Fruit fly (Drosophila melanogaster) whole organism, embryonic: Measurements from ENCODE around the gene Nprl3.

ENCODE experiments used
- Atf3 ChIP-seq: fragments of 200-800 bp; sonication (Bioruptor generic); optimal IDR thresholded peaks from 3 replicates; lab custom pipeline; 2016; ENCODE audit warnings: missing biosample characterization, missing genetic modification characterization
- B-H1 ChIP-seq: fragments of 200-800 bp; sonication (Bioruptor generic); IDR thresholded peaks from 3 replicates; pipeline ENCODE4 v1.3.6; 2022; ENCODE audit warnings: missing biosample characterization, missing genetic modification characterization
- CG10147 ChIP-seq: fragments of 200-800 bp; sonication (Bioruptor generic); optimal IDR thresholded peaks from 2 replicates; lab custom pipeline; 2019; ENCODE audit warnings: missing biosample characterization, mild to moderate bottlenecking, missing genetic modification characterization, moderate library complexity
- CG10267 ChIP-seq: fragments of 200-800 bp; sonication (Bioruptor generic); optimal IDR thresholded peaks from 2 replicates; lab custom pipeline; 2018; ENCODE audit warnings: missing biosample characterization, mild to moderate bottlenecking, missing genetic modification characterization, moderate library complexity
- CG10979 ChIP-seq: fragments of 200-800 bp; sonication (Bioruptor generic); optimal IDR thresholded peaks from 2 replicates; lab custom pipeline; 2018; ENCODE audit warnings: missing biosample characterization, mild to moderate bottlenecking, missing genetic modification characterization, moderate library complexity
- CG13296 ChIP-seq: fragments of 200-800 bp; sonication (Bioruptor generic); optimal IDR thresholded peaks from 3 replicates; lab custom pipeline; 2018; ENCODE audit warnings: missing biosample characterization, mild to moderate bottlenecking, missing genetic modification characterization
- CG1602 ChIP-seq: fragments of 200-800 bp; sonication (Bioruptor generic); optimal IDR thresholded peaks from 3 replicates; lab custom pipeline; 2016; ENCODE audit warnings: missing biosample characterization, missing genetic modification characterization
- CG16813 ChIP-seq: fragments of 200-800 bp; sonication (Bioruptor generic); IDR thresholded peaks from 3 replicates; pipeline ENCODE4 v1.3.6; 2022; ENCODE audit warnings: missing biosample characterization, missing genetic modification characterization; ENCODE audit not compliant: partially characterized antibody
- CG17912 ChIP-seq: fragments of 200-800 bp; sonication (Bioruptor generic); optimal IDR thresholded peaks from 2 replicates; lab custom pipeline; 2018; ENCODE audit warnings: missing biosample characterization, mild to moderate bottlenecking, missing genetic modification characterization
- CG1832 ChIP-seq: fragments of 200-800 bp; sonication (Bioruptor generic); optimal IDR thresholded peaks from 2 replicates; lab custom pipeline; 2017; ENCODE audit warnings: missing biosample characterization, mild to moderate bottlenecking, missing genetic modification characterization, inconsistent platforms
- CG30020 ChIP-seq: fragments of 200-800 bp; optimal IDR thresholded peaks from 2 replicates; lab custom pipeline; 2019; ENCODE audit warnings: missing biosample characterization, mild to moderate bottlenecking, missing genetic modification characterization, moderate library complexity
- CG3163 ChIP-seq: fragments of 200-800 bp; sonication (Bioruptor generic); optimal IDR thresholded peaks from 3 replicates; lab custom pipeline; 2016; ENCODE audit warnings: missing biosample characterization, missing genetic modification characterization
- CG32772 ChIP-seq: fragments of 200-800 bp; sonication (Bioruptor generic); IDR thresholded peaks from 2 replicates; pipeline ENCODE4 v1.3.6; 2022; ENCODE audit warnings: missing biosample characterization, missing genetic modification characterization
- CG34376 ChIP-seq: fragments of 200-800 bp; sonication (Bioruptor generic); optimal IDR thresholded peaks from 2 replicates; lab custom pipeline; 2018; ENCODE audit warnings: missing biosample characterization, mild to moderate bottlenecking, missing genetic modification characterization
- CG4707 ChIP-seq: fragments of 200-800 bp; sonication (Bioruptor generic); optimal IDR thresholded peaks from 2 replicates; lab custom pipeline; 2018; ENCODE audit warnings: missing biosample characterization, mild to moderate bottlenecking, missing genetic modification characterization, moderate library complexity
- CG4820 ChIP-seq: fragments of 200-800 bp; sonication (Bioruptor generic); optimal IDR thresholded peaks from 3 replicates; lab custom pipeline; 2016; ENCODE audit warnings: missing biosample characterization, missing genetic modification characterization
- CG6254 ChIP-seq: fragments of 200-800 bp; sonication (Bioruptor generic); optimal IDR thresholded peaks from 3 replicates; lab custom pipeline; 2017; ENCODE audit warnings: mild to moderate bottlenecking, missing biosample characterization, missing genetic modification reagents, missing genetic modification characterization
- CG7963 ChIP-seq: fragments of 200-800 bp; sonication (Bioruptor generic); IDR thresholded peaks from 3 replicates; pipeline ENCODE4 v1.3.6; 2022; ENCODE audit warnings: missing biosample characterization, missing genetic modification characterization; ENCODE audit not compliant: partially characterized antibody
- CkIIα-i1 ChIP-seq: fragments of 200-800 bp; sonication (Bioruptor generic); IDR thresholded peaks from 2 replicates; pipeline ENCODE4 v1.3.6; 2022; ENCODE audit warnings: missing biosample characterization, missing genetic modification characterization
- CrebB ChIP-seq: fragments of 200-800 bp; sonication (Bioruptor generic); optimal IDR thresholded peaks from 3 replicates; lab custom pipeline; 2018; ENCODE audit warnings: missing biosample characterization, mild to moderate bottlenecking, missing genetic modification characterization
- D19A ChIP-seq: fragments of 200-800 bp; optimal IDR thresholded peaks from 3 replicates; lab custom pipeline; 2019; ENCODE audit warnings: missing biosample characterization, mild to moderate bottlenecking, missing genetic modification characterization, moderate library complexity
- D19B ChIP-seq: fragments of 200-800 bp; sonication (Bioruptor generic); optimal IDR thresholded peaks from 2 replicates; lab custom pipeline; 2017; ENCODE audit warnings: missing biosample characterization, mild to moderate bottlenecking, missing genetic modification characterization
- Doc3 ChIP-seq: fragments of 200-800 bp; sonication (Bioruptor generic); IDR thresholded peaks from 3 replicates; pipeline ENCODE4 v1.3.6; 2022; ENCODE audit warnings: missing biosample characterization, missing genetic modification characterization; ENCODE audit not compliant: partially characterized antibody
- E2f1 ChIP-seq: fragments of 200-800 bp; sonication (Bioruptor generic); IDR thresholded peaks from 2 replicates; pipeline ENCODE4 v1.3.6; 2022; ENCODE audit warnings: missing biosample characterization, missing genetic modification characterization
- ERR ChIP-seq: fragments of 200-800 bp; sonication (Bioruptor generic); optimal IDR thresholded peaks from 2 replicates; lab custom pipeline; 2016; ENCODE audit warnings: missing biosample characterization, missing genetic modification characterization
- Ets97D ChIP-seq: fragments of 200-800 bp; sonication (Bioruptor generic); optimal IDR thresholded peaks from 3 replicates; lab custom pipeline; 2016; ENCODE audit warnings: missing biosample characterization, missing genetic modification characterization
- Fer1 ChIP-seq: fragments of 200-800 bp; sonication (Bioruptor generic); optimal IDR thresholded peaks from 2 replicates; lab custom pipeline; 2017; ENCODE audit warnings: missing biosample characterization, mild to moderate bottlenecking, missing genetic modification characterization
- Gug ChIP-seq: fragments of 200-800 bp; sonication (Bioruptor generic); IDR thresholded peaks from 4 replicates; pipeline ENCODE4 v1.3.6; 2022; ENCODE audit warnings: missing biosample characterization, missing genetic modification characterization
- H2.0 ChIP-seq: fragments of 200-800 bp; sonication (Bioruptor generic); IDR thresholded peaks from 2 replicates; pipeline ENCODE4 v1.3.6; 2022; ENCODE audit warnings: missing biosample characterization, missing genetic modification characterization
- HLH4C ChIP-seq: fragments of 200-800 bp; sonication (Bioruptor generic); IDR thresholded peaks from 3 replicates; pipeline ENCODE4 v1.3.6; 2022; ENCODE audit warnings: missing biosample characterization, missing genetic modification characterization; ENCODE audit not compliant: partially characterized antibody
- Spps ChIP-seq: fragments of 200-800 bp; sonication (Bioruptor generic); optimal IDR thresholded peaks from 2 replicates; lab custom pipeline; 2018; ENCODE audit warnings: missing biosample characterization, mild to moderate bottlenecking, missing genetic modification characterization
- Tbp ChIP-seq: fragments of >200 bp; optimal IDR thresholded peaks from 2 replicates; lab custom pipeline; 2018; ENCODE audit warnings: missing biosample characterization, missing genetic modification characterization
- chif ChIP-seq, 2 experiments: fragments of 200-800 bp; sonication (Bioruptor generic); optimal IDR thresholded peaks; 3 replicates each; lab custom pipeline; 2016; ENCODE audit warnings: missing biosample characterization in 2 of 2, missing genetic modification characterization in 2 of 2
- dan ChIP-seq: fragments of 200-800 bp; sonication (Bioruptor generic); IDR thresholded peaks from 2 replicates; pipeline ENCODE4 v1.3.6; 2022; ENCODE audit warnings: missing biosample characterization, missing genetic modification characterization
- dimm ChIP-seq: fragments of 200-800 bp; sonication (Bioruptor generic); IDR thresholded peaks from 2 replicates; pipeline ENCODE4 v1.3.6; 2022; ENCODE audit warnings: missing biosample characterization, missing genetic modification characterization
- en ChIP-seq: fragments of 200-800 bp; sonication (Bioruptor generic); optimal IDR thresholded peaks from 2 replicates; lab custom pipeline; 2016; ENCODE audit warnings: missing biosample characterization, missing genetic modification characterization
- esg ChIP-seq: fragments of 200-800 bp; sonication (Bioruptor generic); conservative IDR thresholded peaks from 2 replicates; pipeline ENCODE4 v1.3.6; 2022; ENCODE audit warnings: missing biosample characterization, missing genetic modification characterization
- fd96Cb ChIP-seq: fragments of 200-800 bp; sonication (Bioruptor generic); optimal IDR thresholded peaks from 2 replicates; lab custom pipeline; 2018; ENCODE audit warnings: missing biosample characterization, mild to moderate bottlenecking, missing genetic modification characterization, moderate library complexity
- gcm2 ChIP-seq: fragments of 200-800 bp; sonication (Bioruptor generic); optimal IDR thresholded peaks from 2 replicates; lab custom pipeline; 2016; ENCODE audit warnings: missing biosample characterization, missing genetic modification characterization
- hth ChIP-seq: fragments of >200 bp; optimal IDR thresholded peaks from 2 replicates; lab custom pipeline; 2017; ENCODE audit warnings: inconsistent platforms
- kni ChIP-seq: fragments of 200-800 bp; sonication (Bioruptor generic); optimal IDR thresholded peaks from 3 replicates; lab custom pipeline; 2017; ENCODE audit warnings: mild to moderate bottlenecking, missing biosample characterization, missing genetic modification reagents, missing genetic modification characterization
- lilli ChIP-seq: fragments of 200-800 bp; sonication (Bioruptor generic); optimal IDR thresholded peaks from 3 replicates; lab custom pipeline; 2016; ENCODE audit warnings: missing biosample characterization, missing genetic modification characterization
- luna ChIP-seq: fragments of 200-800 bp; sonication (Bioruptor generic); optimal IDR thresholded peaks from 2 replicates; lab custom pipeline; 2016; ENCODE audit warnings: missing biosample characterization, missing genetic modification characterization
- seq ChIP-seq: fragments of 200-800 bp; sonication (Bioruptor generic); IDR thresholded peaks from 2 replicates; pipeline ENCODE4 v1.3.6; 2022; ENCODE audit warnings: missing biosample characterization, missing genetic modification characterization
- shn ChIP-seq: fragments of 200-800 bp; sonication (Bioruptor generic); optimal IDR thresholded peaks from 3 replicates; lab custom pipeline; 2016; ENCODE audit warnings: missing biosample characterization, missing genetic modification characterization
- sqz ChIP-seq: fragments of 200-800 bp; sonication (Bioruptor generic); optimal IDR thresholded peaks from 3 replicates; lab custom pipeline; 2018; ENCODE audit warnings: missing biosample characterization, mild to moderate bottlenecking, missing genetic modification characterization
- ssp ChIP-seq: fragments of 200-800 bp; sonication (Bioruptor generic); IDR thresholded peaks from 2 replicates; pipeline ENCODE4 v1.3.6; 2022; ENCODE audit warnings: missing biosample characterization, missing genetic modification characterization
- sug ChIP-seq: fragments of 200-800 bp; optimal IDR thresholded peaks from 2 replicates; lab custom pipeline; 2019; ENCODE audit warnings: missing biosample characterization, mild to moderate bottlenecking, missing genetic modification characterization, moderate library complexity
- tgo ChIP-seq: fragments of 200-800 bp; sonication (Bioruptor generic); IDR thresholded peaks from 3 replicates; pipeline ENCODE4 v1.3.6; 2022; ENCODE audit warnings: missing biosample characterization, missing genetic modification characterization
- trh ChIP-seq: fragments of 200-800 bp; sonication (Bioruptor generic); optimal IDR thresholded peaks from 2 replicates; lab custom pipeline; 2016; ENCODE audit warnings: missing biosample characterization, missing genetic modification characterization
- unc-4 ChIP-seq: fragments of 200-800 bp; sonication (Bioruptor generic); IDR thresholded peaks from 2 replicates; pipeline ENCODE4 v1.3.6; 2022; ENCODE audit warnings: missing biosample characterization, missing genetic modification characterization; ENCODE audit not compliant: partially characterized antibody

Nprl3 gene

DNA sequence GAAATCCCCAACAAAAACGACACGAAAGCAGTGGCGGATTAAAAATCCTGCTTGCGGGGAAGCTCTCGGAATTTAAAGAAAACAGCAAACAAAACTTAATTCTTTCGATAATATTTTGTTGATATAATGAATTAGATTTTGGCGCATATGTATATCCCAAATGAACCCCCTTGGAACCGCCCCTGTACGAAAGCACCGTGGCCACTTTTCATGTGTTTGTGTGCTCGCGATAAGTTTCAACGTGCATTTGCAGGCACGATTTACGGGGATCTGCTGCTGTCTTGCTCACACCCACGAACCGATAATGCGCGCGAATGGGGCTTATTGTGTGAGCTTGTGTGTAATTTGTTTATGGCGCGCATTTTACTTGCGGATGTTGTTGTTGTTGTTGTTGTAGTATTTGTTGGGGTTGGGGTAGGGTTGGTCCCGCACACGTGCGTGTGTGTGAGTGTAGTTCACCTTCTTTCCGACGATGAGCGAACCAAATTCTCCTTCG, 3.3 kb upstream of the Nprl3 start (continued):
- TF ChIP-seq hth (lab: Kevin White, UChicago) = no peak
- peak; percentile 79 for TF ChIP-seq Gug (GFP tag; lab: Robert Waterston, UW)
- peak; percentile 87 for TF ChIP-seq CrebB (tag; lab: Kevin White, UChicago)
- peak; percentile 80 for TF ChIP-seq ssp (GFP tag; lab: Robert Waterston, UW)
- TF ChIP-seq kni (GFP tag; lab: Kevin White, UChicago) = peak; percentile 88
- TF ChIP-seq CG10147 = peak; percentile 88
- TF ChIP-seq B-H1 (GFP tag; lab: Robert Waterston, UW) = peak; percentile 95
- peak; percentile 94 for TF ChIP-seq CG4820
- TF ChIP-seq CG3163 (GFP tag; lab: Kevin White, UChicago) = peak; percentile 72
- peak; percentile 89 for TF ChIP-seq E2f1 (GFP tag; lab: Robert Waterston, UW)
- no peak; the same call in 1 of the 2 replicates for TF ChIP-seq dimm
- peak; percentile 95 to 96 for TF ChIP-seq chif (GFP tag; optimal IDR thresholded peaks at IDR 0.05; lab: Kevin White, UChicago)
- peak; percentile 83 for TF ChIP-seq CG17912
- TF ChIP-seq CG4707 (GFP tag; lab: Kevin White, UChicago) = peak; percentile 84
- peak; percentile 90 for TF ChIP-seq D19A (tag; lab: Kevin White, UChicago)
- TF ChIP-seq sqz (GFP tag; lab: Kevin White, UChicago) = no peak
- TF ChIP-seq CG34376 (GFP tag; lab: Kevin White, UChicago) = peak; percentile 92
- 0 out of 2 replicates have a peak, but pooled peaks have one; percentile 25 for TF ChIP-seq unc-4 (GFP tag; lab: Robert Waterston, UW)
- peak; percentile 83 for TF ChIP-seq CkIIα-i1
- peak; percentile 97 for TF ChIP-seq fd96Cb (tag; lab: Kevin White, UChicago)
- no peak for TF ChIP-seq Doc3
- TF ChIP-seq Fer1 (GFP tag; lab: Kevin White, UChicago) = peak; percentile 94
- TF ChIP-seq CG10979 = peak; percentile 92
- TF ChIP-seq luna = peak; percentile 50
- TF ChIP-seq CG1832 (GFP tag; lab: Kevin White, UChicago) = peak; percentile 59
- peak; percentile 97 for TF ChIP-seq lilli (GFP tag; lab: Kevin White, UChicago)
- peak; percentile 58 for TF ChIP-seq Spps (tag; lab: Kevin White, UChicago)
- TF ChIP-seq H2.0 = peak; percentile 97
- TF ChIP-seq ERR (GFP tag; lab: Kevin White, UChicago) = peak; percentile 94
- TF ChIP-seq gcm2 (GFP tag; lab: Kevin White, UChicago) = peak; percentile 94
- TF ChIP-seq seq = peak; percentile 94
- TF ChIP-seq HLH4C = no peak
- peak; percentile 82 for TF ChIP-seq trh (GFP tag; lab: Kevin White, UChicago)
- peak; percentile 93 for TF ChIP-seq Atf3 (GFP tag; lab: Kevin White, UChicago)
- peak; percentile 93 for TF ChIP-seq tgo (GFP tag; lab: Robert Waterston, UW)
- TF ChIP-seq sug (tag; lab: Kevin White, UChicago) = peak; percentile 93
- TF ChIP-seq CG30020 (tag; lab: Kevin White, UChicago) = peak; percentile 69
- TF ChIP-seq shn (GFP tag; lab: Kevin White, UChicago) = peak; percentile 94
- TF ChIP-seq CG6254 (GFP tag; lab: Kevin White, UChicago) = peak; percentile 89
- TF ChIP-seq Tbp (GFP tag; lab: Kevin White, UChicago) = no peak
- TF ChIP-seq Ets97D (GFP tag; lab: Kevin White, UChicago) = peak; percentile 81
- TF ChIP-seq esg (GFP tag; lab: Robert Waterston, UW) = peak; percentile 95
- no peak for TF ChIP-seq CG7963 (GFP tag; lab: Robert Waterston, UW)
- TF ChIP-seq CG1602 (GFP tag; lab: Kevin White, UChicago) = peak; percentile 93
- TF ChIP-seq D19B = no peak
- peak; percentile 92 for TF ChIP-seq en (GFP tag; lab: Kevin White, UChicago)
- TF ChIP-seq CG10267 (tag; lab: Kevin White, UChicago) = peak; percentile 79
- peak; percentile 95 for TF ChIP-seq CG32772 (GFP tag; lab: Robert Waterston, UW)
- TF ChIP-seq CG13296 (GFP tag; lab: Kevin White, UChicago) = peak; percentile 93
- no peak for TF ChIP-seq CG16813
- no peak for TF ChIP-seq dan (GFP tag; lab: Robert Waterston, UW)
